Fruit fly (Drosophila melanogaster): ENCODE measurements around the gene Acsf3.

The Acsf3 gene

DNA sequence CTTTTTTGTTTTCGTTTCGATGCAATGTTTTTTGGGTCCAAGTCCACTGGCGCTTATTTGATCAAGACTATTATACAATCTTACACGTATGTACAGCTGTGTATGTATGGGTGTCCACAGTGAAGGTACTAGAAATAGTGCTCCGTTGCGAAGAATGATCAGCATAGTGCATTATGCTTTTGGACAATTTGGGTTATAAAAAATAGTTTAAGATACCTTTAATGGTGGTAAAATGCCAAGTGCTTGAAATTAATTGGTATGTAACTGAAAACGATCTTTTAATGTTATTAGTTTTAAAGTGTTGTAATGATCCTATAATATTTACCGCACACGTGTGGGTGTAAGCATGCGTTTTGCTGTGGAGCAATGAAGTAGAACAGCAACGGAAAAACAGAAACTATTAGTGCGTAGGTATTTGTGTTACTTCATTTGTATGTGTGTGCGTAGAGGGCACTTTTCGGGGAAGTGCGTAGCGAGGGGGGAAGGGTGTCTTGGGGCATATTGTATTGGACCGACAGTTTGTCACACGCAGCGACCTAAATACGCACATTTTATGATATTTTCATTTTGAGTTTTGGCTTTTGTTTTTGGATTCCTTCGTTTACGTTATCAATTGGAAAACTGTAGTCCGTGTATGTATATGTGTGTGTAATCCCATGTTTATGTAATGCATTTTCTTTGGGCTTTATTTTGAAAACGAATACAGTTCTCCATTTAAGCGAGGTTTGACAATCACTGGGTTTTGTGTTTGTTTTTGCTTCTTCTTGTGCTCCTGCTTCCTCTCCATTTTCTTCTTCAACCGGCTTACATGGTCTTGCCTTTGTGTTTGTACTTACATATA, 7.5 kb downstream of the Acsf3 start (continued):
- peak; percentile 66 for TF ChIP-seq CG31365 (tag; optimal IDR thresholded peaks at IDR 0.05)
- peak; percentile 71 for TF ChIP-seq sd (tag; optimal IDR thresholded peaks at IDR 0.05)
- peak; percentile 89 for TF ChIP-seq chn (GFP tag; optimal IDR thresholded peaks at IDR 0.05)
- no peak for TF ChIP-seq lbe (GFP tag; optimal IDR thresholded peaks at IDR 0.05)
- peak; percentile 91 for TF ChIP-seq Fer1 (GFP tag; optimal IDR thresholded peaks at IDR 0.05)
- peak; percentile 94 for TF ChIP-seq trem (tag; optimal IDR thresholded peaks at IDR 0.05)
- peak; percentile 98 for TF ChIP-seq CG1603 (tag; optimal IDR thresholded peaks at IDR 0.05)
- TF ChIP-seq CG18262 (tag; optimal IDR thresholded peaks at IDR 0.05) = peak; percentile 96
- TF ChIP-seq CG2120 (GFP tag; optimal IDR thresholded peaks at IDR 0.05) = peak; percentile 79
- TF ChIP-seq luna (GFP tag; optimal IDR thresholded peaks at IDR 0.05) = peak; percentile 68
- TF ChIP-seq CG12942 (GFP tag; optimal IDR thresholded peaks at IDR 0.05) = peak; percentile 88
- TF ChIP-seq Sin3A (optimal IDR thresholded peaks at IDR 0.05) = no peak
- peak; percentile 58 for TF ChIP-seq CTCF (GFP tag; optimal IDR thresholded peaks at IDR 0.05)
- peak; percentile 89 for TF ChIP-seq CG12236 (GFP tag; optimal IDR thresholded peaks at IDR 0.05)
- TF ChIP-seq D (optimal IDR thresholded peaks at IDR 0.05) = no peak
- TF ChIP-seq D (GFP tag; optimal IDR thresholded peaks at IDR 0.05) = peak; percentile 91
- TF ChIP-seq ara (GFP tag; IDR thresholded peaks at IDR 0.05) = peak; percentile 88
- peak; percentile 93 for TF ChIP-seq CG16863 (GFP tag; optimal IDR thresholded peaks at IDR 0.05)
- TF ChIP-seq Sry-δ (GFP tag; optimal IDR thresholded peaks at IDR 0.05) = peak; percentile 47
- TF ChIP-seq sqz (GFP tag; optimal IDR thresholded peaks at IDR 0.05) = peak; percentile 57
- TF ChIP-seq CG5953 (GFP tag; IDR thresholded peaks at IDR 0.05) = peak; percentile 71
- TF ChIP-seq Sry-β (GFP tag; optimal IDR thresholded peaks at IDR 0.05) = peak; percentile 61
- TF ChIP-seq wdn (GFP tag; IDR thresholded peaks at IDR 0.05) = peak; percentile 59
- peak; percentile 84 for TF ChIP-seq mam (GFP tag; optimal IDR thresholded peaks at IDR 0.05)
- no peak for TF ChIP-seq bbx (GFP tag; IDR thresholded peaks at IDR 0.05; ENCODE audit: partially characterized antibody)
- peak; percentile 72 for TF ChIP-seq Myb (GFP tag; optimal IDR thresholded peaks at IDR 0.05)
- TF ChIP-seq tio (GFP tag; optimal IDR thresholded peaks at IDR 0.05) = peak; percentile 90
- peak; percentile 88 for TF ChIP-seq cg (GFP tag; optimal IDR thresholded peaks at IDR 0.05)
- peak; percentile 69 for TF ChIP-seq CG9215 (GFP tag; IDR thresholded peaks at IDR 0.05)
- TF ChIP-seq CG10366 (GFP tag; IDR thresholded peaks at IDR 0.05) = peak; percentile 80
- no peak for TF ChIP-seq prd (optimal IDR thresholded peaks at IDR 0.05)
- peak; percentile 89 for TF ChIP-seq prd (GFP tag; IDR thresholded peaks at IDR 0.05)
- peak; percentile 94 for TF ChIP-seq CG14710 (tag; optimal IDR thresholded peaks at IDR 0.05)
- TF ChIP-seq CG8765 (GFP tag; IDR thresholded peaks at IDR 0.05) = peak; percentile 77; the same call in 1 of the 2 replicates
- peak; percentile 84 for TF ChIP-seq Ada2b (GFP tag; IDR thresholded peaks at IDR 0.05)
- TF ChIP-seq Spps (tag; optimal IDR thresholded peaks at IDR 0.05) = peak; percentile 84
- TF ChIP-seq cwo (GFP tag; optimal IDR thresholded peaks at IDR 0.05) = peak; percentile 87
- peak; percentile 70 for TF ChIP-seq ap (GFP tag; IDR thresholded peaks at IDR 0.05)
- TF ChIP-seq CG7271 (tag; optimal IDR thresholded peaks at IDR 0.05) = peak; percentile 52
- TF ChIP-seq cas (GFP tag; IDR thresholded peaks at IDR 0.05) = no peak
- TF ChIP-seq nmo (GFP tag; optimal IDR thresholded peaks at IDR 0.05) = peak; percentile 94
- TF ChIP-seq insv (GFP tag; optimal IDR thresholded peaks at IDR 0.05) = no peak
- TF ChIP-seq NK7.1 (GFP tag; optimal IDR thresholded peaks at IDR 0.05) = peak; percentile 49
- TF ChIP-seq MBD-R2 (GFP tag; IDR thresholded peaks at IDR 0.05) = peak; percentile 48; the same call in 1 of the 2 replicates
- peak; percentile 44; the same call in 1 of the 2 replicates for TF ChIP-seq Taf1 (GFP tag; IDR thresholded peaks at IDR 0.05)
- peak; percentile 90 for TF ChIP-seq CG30403 (GFP tag; optimal IDR thresholded peaks at IDR 0.05)
- TF ChIP-seq YL-1 (GFP tag; optimal IDR thresholded peaks at IDR 0.05) = peak; percentile 10
- TF ChIP-seq Dref (GFP tag; IDR thresholded peaks at IDR 0.05) = no peak
